Fruit fly (Drosophila melanogaster): ENCODE measurements around the gene Tim9a.

Gene Tim9a

dm6 chrX:13403962-13404830 lies 19.2 kb downstream of the Tim9a start, which contains the start of gene GstT4 (continued):
- TF ChIP-seq pita (GFP tag; optimal IDR thresholded peaks at IDR 0.05) (no peak), CG17328 (GFP tag; IDR thresholded peaks at IDR 0.05) (peak; percentile 30; the same call in 1 of the 2 replicates), sd (tag; optimal IDR thresholded peaks at IDR 0.05) (peak; percentile 4), trh (GFP tag; optimal IDR thresholded peaks at IDR 0.05) (no peak), hth (optimal IDR thresholded peaks at IDR 0.05) (no peak), danr (GFP tag; IDR thresholded peaks at IDR 0.05) (no peak; the same call in 1 of the 2 replicates), CG30403 (GFP tag; optimal IDR thresholded peaks at IDR 0.05) (peak; percentile 65), abd-A (tag; optimal IDR thresholded peaks at IDR 0.05) (no peak), CG7357 (GFP tag; IDR thresholded peaks at IDR 0.05) (no peak), CG32767 (GFP tag; IDR thresholded peaks at IDR 0.05) (no peak), Lim3 (GFP tag; IDR thresholded peaks at IDR 0.05) (no peak), repo (GFP tag; optimal IDR thresholded peaks at IDR 0.05) (no peak), B-H1 (GFP tag; IDR thresholded peaks at IDR 0.05) (no peak), gem (tag; optimal IDR thresholded peaks at IDR 0.05) (peak; percentile 52), Nf-YC (tag; optimal IDR thresholded peaks at IDR 0.05) (no peak), CG2199 (GFP tag; IDR thresholded peaks at IDR 0.05) (no peak), jigr1 (GFP tag; IDR thresholded peaks at IDR 0.05) (peak; percentile 46; the same call in 2 of the 3 replicates), CG4820 (GFP tag; optimal IDR thresholded peaks at IDR 0.05) (no peak), ssp (GFP tag; IDR thresholded peaks at IDR 0.05) (peak; percentile 18; the same call in 1 of the 2 replicates), CG2129 (GFP tag; IDR thresholded peaks at IDR 0.05; ENCODE audit: partially characterized antibody) (no peak), bcd (GFP tag; optimal IDR thresholded peaks at IDR 0.05) (peak; percentile 39), fd3F (GFP tag; optimal IDR thresholded peaks at IDR 0.05) (no peak), emc (GFP tag; optimal IDR thresholded peaks at IDR 0.05) (peak; percentile 26), Max (GFP tag; optimal IDR thresholded peaks at IDR 0.05) (no peak), CG7839 (tag; optimal IDR thresholded peaks at IDR 0.05) (peak; percentile 65), CG3726 (GFP tag; IDR thresholded peaks at IDR 0.05) (no peak), CG2116 (GFP tag; optimal IDR thresholded peaks at IDR 0.05) (no peak), CG15479 (GFP tag; optimal IDR thresholded peaks at IDR 0.05) (no peak), br (optimal IDR thresholded peaks at IDR 0.05) (no peak), CG10959 (GFP tag; IDR thresholded peaks at IDR 0.05) (no peak), klu (GFP tag; IDR thresholded peaks at IDR 0.05) (no peak), Nf-YA (GFP tag; IDR thresholded peaks at IDR 0.05) (no peak), CG3995 (GFP tag; optimal IDR thresholded peaks at IDR 0.05) (peak; percentile 10), CG9797 (GFP tag; optimal IDR thresholded peaks at IDR 0.05) (no peak), CG17186 (GFP tag; optimal IDR thresholded peaks at IDR 0.05) (no peak), grau (tag; optimal IDR thresholded peaks at IDR 0.05) (peak; percentile 9), knrl (GFP tag; IDR thresholded peaks at IDR 0.05; ENCODE audit: partially characterized antibody) (no peak), insv (GFP tag; optimal IDR thresholded peaks at IDR 0.05) (no peak), Sox100B (GFP tag; optimal IDR thresholded peaks at IDR 0.05) (peak; percentile 68), CG17612 (GFP tag; IDR thresholded peaks at IDR 0.05) (no peak), Gug (GFP tag; IDR thresholded peaks at IDR 0.05) (peak; percentile 55; the same call in 2 of the 4 replicates), her (GFP tag; optimal IDR thresholded peaks at IDR 0.05) (peak; percentile 11), bab2 (GFP tag; optimal IDR thresholded peaks at IDR 0.05) (peak; percentile 0), CG8089 (GFP tag; optimal IDR thresholded peaks at IDR 0.05) (no peak), bowl (GFP tag; IDR thresholded peaks at IDR 0.05) (no peak), CG7987 (GFP tag; optimal IDR thresholded peaks at IDR 0.05) (no peak), so (GFP tag; IDR thresholded peaks at IDR 0.05) (no peak), Poxn (GFP tag; IDR thresholded peaks at IDR 0.05) (no peak), CG11504 (tag; optimal IDR thresholded peaks at IDR 0.05) (peak; percentile 64), Rx (GFP tag; IDR thresholded peaks at IDR 0.05) (0 out of 2 replicates have a peak, but pooled peaks have one; percentile 2), CG2202 (tag; optimal IDR thresholded peaks at IDR 0.05) (no peak)
